Worm (Caenorhabditis elegans): ENCODE results near the gene F08H9.2.
A peak's percentile ranks its signal among the peaks of the same experiment; 100 is the strongest.

Gene F08H9.2

DNA sequence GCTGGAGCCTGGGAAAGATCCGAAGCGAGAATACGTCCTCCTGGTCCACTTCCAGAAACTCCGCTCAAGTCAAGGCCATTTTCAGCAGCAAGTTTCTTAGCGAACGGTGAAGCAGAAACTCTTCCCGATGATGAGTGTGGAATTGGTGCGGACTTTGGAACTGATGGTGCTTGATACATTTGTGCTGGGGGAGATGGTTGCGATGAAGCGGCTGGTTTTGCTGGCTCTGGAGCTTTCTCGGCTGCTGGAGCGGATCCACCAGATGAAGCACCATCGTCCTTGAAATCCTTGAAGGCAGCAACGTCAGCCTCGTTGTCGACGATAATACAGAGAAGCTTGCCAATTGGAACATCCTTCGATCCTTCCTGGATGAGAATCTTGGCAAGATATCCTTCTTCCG is 14.0 kb upstream of the F08H9.2 start:
- TF ChIP-seq nhr-237 (tag; optimal IDR thresholded peaks at IDR 0.05) (no peak), Y55F3AM.14 (GFP tag; optimal IDR thresholded peaks at IDR 0.05) (no peak), sem-4 (tag; optimal IDR thresholded peaks at IDR 0.05) (no peak), skn-1 (tag; optimal IDR thresholded peaks at IDR 0.05) (no peak), nhr-12 (tag; optimal IDR thresholded peaks at IDR 0.05) (no peak), nhr-129 (tag; optimal IDR thresholded peaks at IDR 0.05) (no peak), lin-11 (tag; optimal IDR thresholded peaks at IDR 0.05) (no peak), unc-39 (tag; optimal IDR thresholded peaks at IDR 0.05) (no peak)

DNA sequence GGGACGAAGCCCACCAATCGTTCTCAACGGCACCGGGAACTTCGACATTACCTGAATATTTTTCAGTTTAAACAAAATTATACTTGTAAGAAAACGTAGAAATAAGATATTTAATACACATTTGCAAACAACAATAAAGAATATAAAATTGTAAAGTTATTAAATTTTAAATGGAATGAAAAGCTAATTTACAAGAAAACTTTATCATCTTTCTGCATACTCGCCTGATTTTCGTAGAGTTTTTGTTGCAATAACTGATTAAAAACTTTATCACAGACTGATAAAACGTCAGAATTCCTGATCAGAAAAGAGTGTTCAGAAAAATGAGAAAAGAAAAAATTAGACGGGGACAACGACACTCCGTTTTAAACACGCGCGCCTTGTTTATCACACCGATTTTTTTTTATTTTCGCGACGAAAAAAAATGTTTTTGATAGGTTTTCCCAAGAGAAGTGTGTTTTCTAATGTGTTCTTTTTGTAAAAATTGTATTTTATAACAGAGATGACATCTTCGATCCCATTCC is 13.2 kb upstream of the F08H9.2 start, which contains the start of the genes dlat-1 and fntb-1:
TSS of gene dlat-1 (minus strand) at position 51 of the 524 bp plus-strand sequence.
TSS of gene fntb-1 (plus strand) at position 412 of the 524 bp plus-strand sequence.
- TF ChIP-seq ceh-16 (tag; optimal IDR thresholded peaks at IDR 0.05), result no peak
- TF ChIP-seq peb-1 (tag; optimal IDR thresholded peaks at IDR 0.05), result no peak
- TF ChIP-seq fos-1 (tag; optimal IDR thresholded peaks at IDR 0.05), result peak; percentile 80
- TF ChIP-seq sma-3 (GFP tag; optimal IDR thresholded peaks at IDR 0.05), result no peak
- peak; percentile 10 for TF ChIP-seq gmeb-1 (tag; optimal IDR thresholded peaks at IDR 0.05)
- peak; percentile 9 for TF ChIP-seq unc-55 (GFP tag; optimal IDR thresholded peaks at IDR 0.05)
- TF ChIP-seq crh-2 (tag; optimal IDR thresholded peaks at IDR 0.05), result peak; percentile 8

DNA sequence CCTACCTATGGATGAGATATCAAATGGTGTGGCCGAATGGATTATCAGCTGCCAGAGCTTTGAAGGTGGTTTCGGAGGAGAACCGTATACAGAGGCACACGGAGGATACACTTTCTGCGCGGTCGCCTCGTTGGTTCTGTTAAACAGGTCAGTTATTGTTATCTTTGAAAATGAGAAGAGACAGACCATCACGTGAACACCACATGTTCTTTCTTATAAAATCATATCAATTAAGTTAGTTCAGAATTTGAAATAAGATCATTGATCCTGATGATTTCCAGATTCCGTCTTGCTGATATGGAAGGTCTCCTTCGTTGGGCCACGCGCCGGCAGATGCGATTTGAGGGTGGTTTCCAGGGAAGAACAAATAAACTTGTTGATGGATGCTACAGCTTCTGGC is 11.8 kb upstream of the F08H9.2 start:
- TF ChIP-seq nhr-21 (tag; optimal IDR thresholded peaks at IDR 0.05) (peak; percentile 35), ztf-4 (tag; optimal IDR thresholded peaks at IDR 0.05) (no peak)

DNA sequence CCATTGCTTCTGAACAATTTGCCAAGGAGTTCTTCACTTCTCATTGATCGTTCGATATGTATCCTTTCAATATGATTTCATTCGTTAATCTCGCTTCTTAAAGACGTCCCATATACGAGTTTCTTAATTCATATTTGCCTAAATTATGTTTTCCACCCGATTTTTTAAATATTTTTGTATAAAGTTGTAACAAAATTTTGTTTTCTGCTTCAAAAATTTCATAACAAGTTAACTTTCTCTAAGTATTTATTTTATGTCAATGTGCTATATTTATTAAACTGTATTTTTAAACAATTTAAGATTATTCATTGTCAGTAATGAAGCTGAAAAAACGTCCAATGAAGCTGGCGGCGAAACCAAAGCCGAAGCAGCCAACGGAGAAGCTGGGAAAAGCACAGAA is 11.1 kb upstream of the F08H9.2 start, which contains the start of gene F23B12.7:
TSS of gene F23B12.7 (plus strand) at position 301 of the 400 bp plus-strand sequence.
- TF ChIP-seq ceh-82 (tag; optimal IDR thresholded peaks at IDR 0.05) (no peak), blmp-1 (tag; optimal IDR thresholded peaks at IDR 0.05; ENCODE audit: insufficient read depth) (no peak), alr-1 (tag; optimal IDR thresholded peaks at IDR 0.05) (no peak), ceh-16 (tag; optimal IDR thresholded peaks at IDR 0.05) (no peak), ztf-1 (GFP tag; conservative IDR thresholded peaks at IDR 0.05) (no peak), lin-39 (tag; optimal IDR thresholded peaks at IDR 0.05) (no peak), snpc-4 (tag; optimal IDR thresholded peaks at IDR 0.05) (no peak), lin-13 (GFP tag; optimal IDR thresholded peaks at IDR 0.05) (no peak), ZK546.5 (tag; optimal IDR thresholded peaks at IDR 0.05) (no peak), Y55F3AM.14 (GFP tag; optimal IDR thresholded peaks at IDR 0.05) (no peak), unc-39 (tag; optimal IDR thresholded peaks at IDR 0.05) (no peak), nhr-21 (tag; optimal IDR thresholded peaks at IDR 0.05) (no peak), nhr-237 (tag; optimal IDR thresholded peaks at IDR 0.05) (no peak), unc-62 (GFP tag; optimal IDR thresholded peaks at IDR 0.05) (no peak), ztf-11 (tag; optimal IDR thresholded peaks at IDR 0.05) (no peak), nhr-6 (tag; optimal IDR thresholded peaks at IDR 0.05) (no peak), sem-4 (tag; optimal IDR thresholded peaks at IDR 0.05) (no peak), gmeb-1 (tag; optimal IDR thresholded peaks at IDR 0.05) (no peak), nhr-10 (tag; optimal IDR thresholded peaks at IDR 0.05) (no peak), dmd-4 (tag; optimal IDR thresholded peaks at IDR 0.05) (no peak)

DNA sequence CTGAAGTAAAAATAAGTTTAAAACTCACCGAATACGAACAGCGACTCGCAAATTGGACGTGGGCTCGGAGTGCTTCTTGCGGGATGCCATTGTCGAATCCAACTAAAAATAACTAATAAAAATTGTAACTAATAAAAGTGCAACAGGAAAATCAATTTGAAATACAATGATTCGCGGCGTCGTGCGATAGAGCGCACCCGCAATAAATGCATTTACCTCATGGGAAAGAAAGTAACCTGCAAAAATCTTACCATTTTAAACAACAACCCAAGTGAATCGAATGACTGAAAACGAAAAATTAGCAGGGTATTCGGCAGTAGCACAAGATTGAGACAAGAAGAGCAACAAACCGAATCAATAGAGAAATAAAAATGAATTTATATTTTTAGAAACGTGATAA is 3.8 kb upstream of the F08H9.2 start, which contains the start of gene bmk-1:
TSS of gene bmk-1 (minus strand) at position 359 of the 400 bp plus-strand sequence.
- TF ChIP-seq gmeb-1 (tag; optimal IDR thresholded peaks at IDR 0.05) (peak; percentile 70), lin-11 (tag; optimal IDR thresholded peaks at IDR 0.05) (no peak)

DNA sequence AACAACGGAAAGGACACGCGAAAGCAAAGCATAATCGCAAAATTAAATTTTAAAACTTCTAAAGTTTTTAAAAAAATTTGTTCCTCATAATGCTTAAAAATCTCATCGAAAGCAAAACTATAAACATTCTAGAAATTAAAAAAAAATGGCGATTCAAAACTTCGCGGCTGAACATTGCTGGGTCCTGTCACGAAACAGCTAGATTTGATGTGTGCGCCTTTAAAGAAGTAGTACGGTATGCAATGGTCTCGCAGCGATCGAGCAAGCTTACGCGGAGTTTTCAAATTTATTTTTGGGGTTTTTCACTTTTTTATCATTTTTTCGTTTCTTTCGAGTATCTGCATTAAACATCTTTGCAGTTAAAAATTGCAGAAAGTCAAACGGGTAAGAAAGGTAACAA is 3.4 kb upstream of the F08H9.2 start, which contains the start of gene coh-3:
TSS of gene coh-3 (plus strand) at position 353 of the 400 bp plus-strand sequence.
- TF ChIP-seq lin-39 (tag; optimal IDR thresholded peaks at IDR 0.05), result no peak
- no peak for TF ChIP-seq nhr-11 (tag; optimal IDR thresholded peaks at IDR 0.05)
- no peak for TF ChIP-seq unc-39 (tag; optimal IDR thresholded peaks at IDR 0.05)
- TF ChIP-seq fos-1 (tag; optimal IDR thresholded peaks at IDR 0.05), result no peak
- TF ChIP-seq blmp-1 (tag; optimal IDR thresholded peaks at IDR 0.05; ENCODE audit: insufficient read depth), result no peak
- TF ChIP-seq lsy-2 (tag; optimal IDR thresholded peaks at IDR 0.05), result no peak
- TF ChIP-seq lin-11 (tag; optimal IDR thresholded peaks at IDR 0.05), result no peak
- TF ChIP-seq ztf-1 (GFP tag; conservative IDR thresholded peaks at IDR 0.05), result no peak
- TF ChIP-seq alr-1 (tag; optimal IDR thresholded peaks at IDR 0.05), result no peak
- TF ChIP-seq peb-1 (tag; optimal IDR thresholded peaks at IDR 0.05), result no peak
- TF ChIP-seq skn-1 (tag; optimal IDR thresholded peaks at IDR 0.05), result no peak
- TF ChIP-seq nhr-25 (tag; optimal IDR thresholded peaks at IDR 0.05), result no peak
- TF ChIP-seq nhr-12 (tag; optimal IDR thresholded peaks at IDR 0.05), result no peak
- no peak for TF ChIP-seq R02D3.7 (tag; optimal IDR thresholded peaks at IDR 0.05)
- TF ChIP-seq nhr-77 (tag; optimal IDR thresholded peaks at IDR 0.05), result no peak
- TF ChIP-seq mbf-1 (tag; optimal IDR thresholded peaks at IDR 0.05), result no peak
- no peak for TF ChIP-seq F13H6.1 (tag; optimal IDR thresholded peaks at IDR 0.05)

All from whole organism, L2 larva.